Worm (Caenorhabditis elegans) whole organism, L3 larva: Measurements from ENCODE around the gene C27D6.11.

ENCODE experiments used
- ZK546.5 ChIP-seq: sonication (generic microtip); optimal IDR thresholded peaks from 2 replicates; lab custom pipeline; 2017; ENCODE audit warnings: missing biosample characterization, missing genetic modification characterization
- ceh-28 ChIP-seq: fragments of 150-350 bp; optimal IDR thresholded peaks from 2 replicates; lab custom pipeline; 2014; ENCODE audit warnings: missing biosample characterization, missing genetic modification reagents, missing genetic modification characterization
- egl-5 ChIP-seq: fragments of 150-350 bp; optimal IDR thresholded peaks from 2 replicates; lab custom pipeline; 2017; ENCODE audit warnings: missing biosample characterization, missing genetic modification reagents, missing genetic modification characterization, inconsistent platforms
- jun-1 ChIP-seq: fragments of 150-350 bp; optimal IDR thresholded peaks from 2 replicates; lab custom pipeline; 2014; ENCODE audit warnings: missing biosample characterization, missing genetic modification reagents, missing genetic modification characterization
- lin-39 ChIP-seq: fragments of 150-350 bp; optimal IDR thresholded peaks from 2 replicates; lab custom pipeline; 2018; ENCODE audit warnings: missing biosample characterization, missing genetic modification reagents, missing genetic modification characterization
- nhr-25 ChIP-seq: sonication (generic microtip); optimal IDR thresholded peaks from 2 replicates; lab custom pipeline; 2017; ENCODE audit warnings: missing biosample characterization, missing genetic modification characterization
- nhr-76 ChIP-seq: fragments of 150-350 bp; sonication (generic microtip); optimal IDR thresholded peaks from 5 replicates; lab custom pipeline; 2014; ENCODE audit warnings: missing biosample characterization, missing genetic modification characterization
- skn-1 ChIP-seq: fragments of 150-350 bp; optimal IDR thresholded peaks from 2 replicates; lab custom pipeline; 2014; ENCODE audit warnings: missing biosample characterization, missing genetic modification characterization
- snpc-4 ChIP-seq: fragments of 150-350 bp; optimal IDR thresholded peaks from 2 replicates; lab custom pipeline; 2014; ENCODE audit warnings: missing biosample characterization, missing genetic modification characterization
- ztf-11 ChIP-seq: fragments of 150-350 bp; optimal IDR thresholded peaks from 2 replicates; lab custom pipeline; 2014; ENCODE audit warnings: missing biosample characterization, missing genetic modification characterization

DNA sequence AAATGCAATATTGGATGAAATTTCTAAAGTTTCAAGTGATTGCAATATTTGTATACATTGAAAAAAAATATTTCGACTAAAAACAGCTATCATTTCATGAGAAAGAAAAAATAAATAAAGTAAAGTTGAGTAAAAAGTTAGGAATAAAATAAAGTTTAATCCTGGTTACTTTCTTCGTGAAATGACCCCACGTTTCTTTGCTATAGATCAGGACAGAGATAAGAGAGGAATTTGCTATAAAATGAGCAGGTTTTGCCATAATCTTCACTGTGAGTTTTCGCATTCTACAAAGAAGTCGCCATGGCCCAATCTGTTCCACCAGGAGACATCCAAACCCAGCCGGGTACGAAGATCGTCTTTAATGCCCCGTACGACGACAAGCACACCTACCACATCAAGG lies 33.1 kb upstream of the C27D6.11 start, which contains the start of gene msp-49:
- TF ChIP-seq ZK546.5 (tag; lab: Kevin White, UChicago) = no peak
- TF ChIP-seq nhr-25 (tag; lab: Kevin White, UChicago) = no peak
- TF ChIP-seq egl-5 (tag; lab: Kevin White, UChicago) = no peak
- TF ChIP-seq nhr-76 (tag; lab: Kevin White, UChicago) = no peak
- no peak for TF ChIP-seq lin-39 (tag; lab: Kevin White, UChicago)
- no peak for TF ChIP-seq snpc-4
- TF ChIP-seq ztf-11 = no peak
- no peak for TF ChIP-seq jun-1 (tag; lab: Kevin White, UChicago)
- TF ChIP-seq skn-1 = no peak
- no peak for TF ChIP-seq ceh-28 (tag; lab: Kevin White, UChicago)
